Fruit fly (Drosophila melanogaster): ENCODE measurements around the gene CG8833.

Gene CG8833

dm6 chr3L:13938470-13939150 is 9.8 kb upstream of the CG8833 start (continued):
- TF ChIP-seq shn (GFP tag; optimal IDR thresholded peaks at IDR 0.05) (peak; percentile 80), Elba2 (GFP tag; optimal IDR thresholded peaks at IDR 0.05) (no peak), rib (GFP tag; IDR thresholded peaks at IDR 0.05) (no peak), HmgZ (tag; optimal IDR thresholded peaks at IDR 0.05) (peak; percentile 69), CG12659 (GFP tag; optimal IDR thresholded peaks at IDR 0.05) (peak; percentile 96), CG6813 (GFP tag; optimal IDR thresholded peaks at IDR 0.05) (peak; percentile 82), ERR (GFP tag; optimal IDR thresholded peaks at IDR 0.05) (peak; percentile 79), Vsx1 (GFP tag; optimal IDR thresholded peaks at IDR 0.05) (peak; percentile 58), repo (GFP tag; optimal IDR thresholded peaks at IDR 0.05) (peak; percentile 85), Atf3 (GFP tag; optimal IDR thresholded peaks at IDR 0.05) (peak; percentile 79), CG10274 (GFP tag; optimal IDR thresholded peaks at IDR 0.05) (peak; percentile 82), CG15601 (tag; optimal IDR thresholded peaks at IDR 0.05) (peak; percentile 83), CG9215 (GFP tag; IDR thresholded peaks at IDR 0.05) (peak; percentile 76), CG12219 (GFP tag; optimal IDR thresholded peaks at IDR 0.05) (peak; percentile 87), CG9876 (GFP tag; optimal IDR thresholded peaks at IDR 0.05) (peak; percentile 66), bigmax (GFP tag; optimal IDR thresholded peaks at IDR 0.05) (no peak), gsb-n (tag; optimal IDR thresholded peaks at IDR 0.05) (peak; percentile 27), nmo (GFP tag; optimal IDR thresholded peaks at IDR 0.05) (peak; percentile 87), ase (GFP tag; IDR thresholded peaks at IDR 0.05) (peak; percentile 63; the same call in 2 of the 3 replicates), zfh2 (GFP tag; optimal IDR thresholded peaks at IDR 0.05) (peak; percentile 84), HLHmδ (GFP tag; optimal IDR thresholded peaks at IDR 0.05) (no peak), Optix (GFP tag; IDR thresholded peaks at IDR 0.05) (0 out of 3 replicates have a peak, but pooled peaks have one; percentile 5), grau (tag; optimal IDR thresholded peaks at IDR 0.05) (peak; percentile 91), nom (GFP tag; optimal IDR thresholded peaks at IDR 0.05) (peak; percentile 81), unpg (GFP tag; optimal IDR thresholded peaks at IDR 0.05) (peak; percentile 66), CoRest (tag; optimal IDR thresholded peaks at IDR 0.05) (peak; percentile 96), peb (GFP tag; IDR thresholded peaks at IDR 0.05) (peak; percentile 63), grn (GFP tag; optimal IDR thresholded peaks at IDR 0.05) (peak; percentile 83), pzg (GFP tag; optimal IDR thresholded peaks at IDR 0.05) (no peak), sob (GFP tag; IDR thresholded peaks at IDR 0.05) (peak; percentile 49; the same call in 1 of the 2 replicates), CG2202 (tag; optimal IDR thresholded peaks at IDR 0.05) (peak; percentile 49), CG2199 (GFP tag; IDR thresholded peaks at IDR 0.05) (no peak), corto (GFP tag; optimal IDR thresholded peaks at IDR 0.05) (no peak), vvl (GFP tag; IDR thresholded peaks at IDR 0.05) (peak; percentile 60; the same call in 1 of the 2 replicates), Hr51 (GFP tag; optimal IDR thresholded peaks at IDR 0.05) (peak; percentile 83 to 93), ap (GFP tag; IDR thresholded peaks at IDR 0.05) (no peak), disco-r (GFP tag; optimal IDR thresholded peaks at IDR 0.05) (peak; percentile 78), E2f2 (GFP tag; IDR thresholded peaks at IDR 0.05) (peak; percentile 47), C15 (GFP tag; IDR thresholded peaks at IDR 0.05) (no peak), CG1233 (GFP tag; optimal IDR thresholded peaks at IDR 0.05) (peak; percentile 91), sqz (GFP tag; optimal IDR thresholded peaks at IDR 0.05) (peak; percentile 87), CG11456 (GFP tag; IDR thresholded peaks at IDR 0.05) (peak; percentile 56), ATbp (GFP tag; optimal IDR thresholded peaks at IDR 0.05) (peak; percentile 75), CG4328 (GFP tag; optimal IDR thresholded peaks at IDR 0.05) (peak; percentile 92), Ets97D (GFP tag; optimal IDR thresholded peaks at IDR 0.05) (peak; percentile 10), CG11093 (GFP tag; IDR thresholded peaks at IDR 0.05) (peak; percentile 59; the same call in 2 of the 3 replicates), Drgx (GFP tag; IDR thresholded peaks at IDR 0.05) (peak; percentile 81; the same call in 1 of the 2 replicates), CG2678 (tag; optimal IDR thresholded peaks at IDR 0.05) (peak; percentile 97), run (tag; optimal IDR thresholded peaks at IDR 0.05) (peak; percentile 73)

All from whole organism, embryonic.